Worm (Caenorhabditis elegans): ENCODE results near the gene srh-69.

The srh-69 gene

ce11 chrII:12491936-12492335, 22.6 kb downstream of the srh-69 start, which contains the start of gene srz-6:
Gene srz-6 (plus strand): TSS chrII:12492236.
- TF ChIP-seq W03F9.2 (tag; optimal IDR thresholded peaks at IDR 0.05) (no peak), dao-5 (tag; optimal IDR thresholded peaks at IDR 0.05) (no peak), him-1 (tag; optimal IDR thresholded peaks at IDR 0.05) (no peak)

- TF ChIP-seq him-1 (tag; optimal IDR thresholded peaks at IDR 0.05) (no peak), W03F9.2 (tag; optimal IDR thresholded peaks at IDR 0.05) (no peak), dao-5 (tag; optimal IDR thresholded peaks at IDR 0.05) (no peak)
Measured at ce11 chrII:12489903-12490302, 24.6 kb downstream of the srh-69 start, which contains the start of gene T21B4.15. Gene T21B4.15 (plus strand): TSS chrII:12490203.

DNA sequence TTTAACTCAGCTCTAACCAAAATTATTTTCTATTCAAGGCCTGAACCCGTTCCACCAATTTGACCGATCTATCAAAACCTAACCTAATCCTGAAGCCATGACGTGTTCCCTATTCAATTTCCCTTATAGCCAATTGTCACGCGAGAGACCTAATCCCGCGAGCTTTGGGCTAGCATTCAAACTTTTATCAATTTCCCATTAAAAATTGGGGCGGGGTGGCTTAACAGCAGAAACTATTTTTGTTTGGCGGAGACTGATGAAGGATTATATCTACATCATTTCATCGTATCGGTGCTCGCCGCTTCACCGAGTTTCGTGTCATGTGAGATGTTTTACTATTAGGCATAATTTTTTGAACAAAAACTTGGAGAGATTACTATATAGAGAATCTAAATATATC, 25.7 kb downstream of the srh-69 start:
- no peak for TF ChIP-seq him-1 (tag; optimal IDR thresholded peaks at IDR 0.05)
- TF ChIP-seq W03F9.2 (tag; optimal IDR thresholded peaks at IDR 0.05) = no peak
- TF ChIP-seq dao-5 (tag; optimal IDR thresholded peaks at IDR 0.05) = no peak

- TF ChIP-seq W03F9.2 (tag; optimal IDR thresholded peaks at IDR 0.05) (no peak), dao-5 (tag; optimal IDR thresholded peaks at IDR 0.05) (no peak), him-1 (tag; optimal IDR thresholded peaks at IDR 0.05) (no peak)
Measured at ce11 chrII:12485060-12485459, 29.5 kb downstream of the srh-69 start, which contains the start of gene F15A4.10. Gene F15A4.10 (minus strand): TSS chrII:12485160.

ce11 chrII:12482622-12483021, 31.9 kb downstream of the srh-69 start, which contains the start of gene fbxb-102:
Gene fbxb-102 (plus strand): TSS chrII:12482922.
- TF ChIP-seq W03F9.2 (tag; optimal IDR thresholded peaks at IDR 0.05) (no peak), dao-5 (tag; optimal IDR thresholded peaks at IDR 0.05) (no peak), him-1 (tag; optimal IDR thresholded peaks at IDR 0.05) (no peak)

- no peak for TF ChIP-seq W03F9.2 (tag; optimal IDR thresholded peaks at IDR 0.05)
- TF ChIP-seq him-1 (tag; optimal IDR thresholded peaks at IDR 0.05) = no peak
- no peak for TF ChIP-seq dao-5 (tag; optimal IDR thresholded peaks at IDR 0.05)
Measured at ce11 chrII:12481645-12482044, 32.9 kb downstream of the srh-69 start.

DNA sequence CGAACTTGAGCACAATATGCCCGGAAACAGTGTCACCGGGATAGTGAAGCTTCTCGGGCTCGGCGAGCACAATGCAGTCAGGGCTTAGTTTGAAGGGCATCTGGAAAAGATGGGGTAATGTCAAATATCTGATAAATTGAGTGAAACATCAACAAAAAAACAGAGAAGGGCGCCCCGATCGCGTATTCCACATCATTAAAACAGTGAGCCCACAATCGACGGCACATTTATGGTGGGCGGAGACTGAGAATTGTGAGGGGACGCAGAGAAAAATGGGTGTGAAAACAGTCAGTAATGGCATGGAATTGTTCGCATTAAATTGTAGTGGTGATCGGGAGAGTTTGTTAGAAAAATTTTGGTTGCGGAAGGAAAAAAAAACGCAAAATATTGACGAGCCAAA, 33.7 kb downstream of the srh-69 start, which contains the start of gene arrd-9:
arrd-9 (minus strand) TSS at position 101 of the 400 bp plus-strand sequence.
- TF ChIP-seq W03F9.2 (tag; optimal IDR thresholded peaks at IDR 0.05) = no peak

ce11 chrII:12473406-12473805, 41.1 kb downstream of the srh-69 start, which contains the start of gene srg-17:
Gene srg-17 (plus strand): TSS chrII:12473706.
- TF ChIP-seq dao-5 (tag; optimal IDR thresholded peaks at IDR 0.05) (no peak), W03F9.2 (tag; optimal IDR thresholded peaks at IDR 0.05) (no peak), him-1 (tag; optimal IDR thresholded peaks at IDR 0.05) (no peak)

DNA sequence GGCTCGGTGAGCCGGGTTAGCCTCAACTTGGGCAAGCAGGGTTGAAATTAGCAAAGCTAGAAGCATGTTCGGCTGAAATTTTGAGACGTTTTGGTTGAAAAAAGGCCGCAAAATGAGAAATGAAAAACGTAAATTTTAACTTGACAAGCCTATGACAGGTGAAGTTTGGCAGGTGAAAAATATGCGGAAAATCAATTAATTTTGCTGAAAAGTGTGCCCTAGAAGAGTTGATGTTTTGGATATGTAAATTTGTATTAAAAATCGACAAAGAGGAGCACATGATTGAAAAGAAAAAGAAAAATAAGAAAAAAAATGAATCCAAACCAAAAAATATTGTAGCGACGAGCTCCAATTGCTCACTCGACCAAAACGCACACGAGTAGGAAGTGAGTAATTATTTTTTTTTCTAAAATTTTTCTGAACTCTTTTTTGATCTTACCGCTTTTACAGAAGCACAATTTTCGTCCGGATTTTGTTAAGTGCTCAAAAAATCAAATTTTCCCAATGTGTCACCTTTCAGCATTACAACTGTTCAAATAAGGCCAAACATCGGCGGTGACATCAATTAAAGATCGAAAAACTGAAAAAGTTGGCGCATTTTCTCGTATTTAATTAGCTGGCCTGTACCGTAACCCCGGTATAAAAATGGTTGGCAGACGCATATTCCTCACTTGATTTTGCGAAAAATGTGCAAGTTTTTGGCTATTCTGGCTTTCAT, 43.2 kb downstream of the srh-69 start, which contains the start of the genes F15A4.5 and phat-8:
F15A4.5 (minus strand) TSS at position 101 of the 718 bp plus-strand sequence.
phat-8 (plus strand) TSS at position 668 of the 718 bp plus-strand sequence.
- TF ChIP-seq dao-5 (tag; optimal IDR thresholded peaks at IDR 0.05) (no peak), him-1 (tag; optimal IDR thresholded peaks at IDR 0.05) (no peak), W03F9.2 (tag; optimal IDR thresholded peaks at IDR 0.05) (no peak)

- TF ChIP-seq dao-5 (tag; optimal IDR thresholded peaks at IDR 0.05) (no peak), him-1 (tag; optimal IDR thresholded peaks at IDR 0.05) (no peak), W03F9.2 (tag; optimal IDR thresholded peaks at IDR 0.05) (no peak)
Measured at ce11 chrII:12467047-12467446, 47.5 kb downstream of the srh-69 start, which contains the start of gene srg-16. Gene srg-16 (plus strand): TSS chrII:12467133.

ce11 chrII:12465557-12465956, 49.0 kb downstream of the srh-69 start, which contains the start of gene sre-37:
Gene sre-37 (plus strand): TSS chrII:12465857.
- no peak for TF ChIP-seq dao-5 (tag; optimal IDR thresholded peaks at IDR 0.05)

All from whole organism, L4/young adult.